Worm (Caenorhabditis elegans) whole organism, late embryonic: ENCODE data around the gene srv-2.

Experiments used
- C38D4.7 ChIP-seq: fragments of 200-800 bp; sonication (Bioruptor generic); optimal IDR thresholded peaks from 2 replicates; lab custom pipeline; 2018; ENCODE audit warnings: mild to moderate bottlenecking, missing genetic modification characterization, moderate library complexity, missing compliant biosample characterization
- Y22D7AL.16 ChIP-seq: sonication (generic microtip); optimal IDR thresholded peaks from 2 replicates; lab custom pipeline; 2016; ENCODE audit warnings: missing genetic modification characterization, missing compliant biosample characterization
- ama-1 ChIP-seq: fragments of 150-350 bp; optimal IDR thresholded peaks from 2 replicates; lab custom pipeline; 2014
- ceh-14 ChIP-seq: sonication (generic microtip); optimal IDR thresholded peaks from 2 replicates; lab custom pipeline; 2016; ENCODE audit warnings: missing genotype, missing genetic modification characterization, missing compliant biosample characterization
- ceh-18 ChIP-seq: sonication (generic microtip); optimal IDR thresholded peaks from 2 replicates; lab custom pipeline; 2016; ENCODE audit warnings: missing genetic modification characterization, missing compliant biosample characterization
- ceh-19 ChIP-seq: fragments of 200-800 bp; sonication (Bioruptor generic); optimal IDR thresholded peaks from 2 replicates; lab custom pipeline; 2018; ENCODE audit warnings: mild to moderate bottlenecking, missing genetic modification characterization, missing compliant biosample characterization
- ceh-31 ChIP-seq: sonication (generic microtip); optimal IDR thresholded peaks from 2 replicates; lab custom pipeline; 2016; ENCODE audit warnings: missing genetic modification characterization, missing compliant biosample characterization
- ceh-34 ChIP-seq: sonication (generic microtip); optimal IDR thresholded peaks from 2 replicates; lab custom pipeline; 2016; ENCODE audit warnings: mild to moderate bottlenecking, missing genetic modification characterization, missing compliant biosample characterization
- ceh-6 ChIP-seq: fragments of 200-800 bp; sonication (Bioruptor generic); optimal IDR thresholded peaks from 2 replicates; lab custom pipeline; 2018; ENCODE audit warnings: mild to moderate bottlenecking, missing genetic modification characterization, missing compliant biosample characterization
- ceh-9 ChIP-seq: sonication (generic microtip); optimal IDR thresholded peaks from 2 replicates; lab custom pipeline; 2016; ENCODE audit warnings: mild to moderate bottlenecking, missing genetic modification characterization, inconsistent platforms, missing compliant biosample characterization
- che-1 ChIP-seq: sonication (generic microtip); optimal IDR thresholded peaks from 2 replicates; lab custom pipeline; 2016; ENCODE audit warnings: mild to moderate bottlenecking, missing genetic modification characterization, missing compliant biosample characterization
- fkh-10 ChIP-seq: fragments of 150-350 bp; optimal IDR thresholded peaks from 2 replicates; lab custom pipeline; 2014; ENCODE audit warnings: missing biosample characterization, missing genetic modification reagents, missing genetic modification characterization
- fkh-6 ChIP-seq: sonication (generic microtip); optimal IDR thresholded peaks from 2 replicates; lab custom pipeline; 2016; ENCODE audit warnings: missing genetic modification characterization, missing compliant biosample characterization
- hlh-30 ChIP-seq: sonication (generic microtip); optimal IDR thresholded peaks from 2 replicates; lab custom pipeline; 2017; ENCODE audit warnings: antibody characterized with exemption, missing genetic modification characterization, missing compliant biosample characterization; ENCODE audit not compliant: insufficient read depth
- hlh-6 ChIP-seq: sonication (generic microtip); optimal IDR thresholded peaks from 2 replicates; lab custom pipeline; 2016; ENCODE audit warnings: missing genotype, missing genetic modification characterization, missing compliant biosample characterization
- hlh-8 ChIP-seq: sonication (generic microtip); optimal IDR thresholded peaks from 2 replicates; lab custom pipeline; 2016; ENCODE audit warnings: missing genotype, missing genetic modification characterization, missing compliant biosample characterization
- lin-11 ChIP-seq: fragments of 200-800 bp; sonication (Bioruptor generic); optimal IDR thresholded peaks from 2 replicates; lab custom pipeline; 2018; ENCODE audit warnings: mild to moderate bottlenecking, missing genetic modification characterization, missing compliant biosample characterization
- madf-2 ChIP-seq: sonication (generic microtip); optimal IDR thresholded peaks from 2 replicates; lab custom pipeline; 2017; ENCODE audit warnings: missing genetic modification characterization, missing compliant biosample characterization
- mec-3 ChIP-seq: sonication (generic microtip); optimal IDR thresholded peaks from 2 replicates; lab custom pipeline; 2016; ENCODE audit warnings: borderline replicate concordance, missing genetic modification characterization, missing compliant biosample characterization
- nhr-11 ChIP-seq: fragments of 150-350 bp; optimal IDR thresholded peaks from 2 replicates; lab custom pipeline; 2014; ENCODE audit warnings: missing biosample characterization, missing genetic modification characterization
- nhr-232 ChIP-seq: sonication (generic microtip); optimal IDR thresholded peaks from 2 replicates; lab custom pipeline; 2016; ENCODE audit warnings: missing genetic modification characterization, missing compliant biosample characterization
- npax-4 ChIP-seq: sonication (generic microtip); optimal IDR thresholded peaks from 2 replicates; lab custom pipeline; 2016; ENCODE audit warnings: missing genetic modification characterization, missing compliant biosample characterization
- pha-4 ChIP-seq: fragments of 150-350 bp; optimal IDR thresholded peaks from 2 replicates; lab custom pipeline; 2018; ENCODE audit warnings: missing biosample characterization, missing genetic modification reagents, missing genetic modification characterization
- pqm-1 ChIP-seq: sonication (generic microtip); optimal IDR thresholded peaks from 2 replicates; lab custom pipeline; 2016; ENCODE audit warnings: missing genetic modification characterization, missing compliant biosample characterization
- ref-2 ChIP-seq: sonication (generic microtip); optimal IDR thresholded peaks from 2 replicates; lab custom pipeline; 2016; ENCODE audit warnings: missing genetic modification characterization, missing compliant biosample characterization
- rnt-1 ChIP-seq: sonication (generic microtip); optimal IDR thresholded peaks from 2 replicates; lab custom pipeline; 2016; ENCODE audit warnings: missing genetic modification characterization, missing compliant biosample characterization
- sdc-2 ChIP-seq: sonication (generic microtip); optimal IDR thresholded peaks from 2 replicates; lab custom pipeline; 2016; ENCODE audit warnings: missing genotype, missing genetic modification characterization, missing compliant biosample characterization
- syd-9 ChIP-seq: sonication (generic microtip); optimal IDR thresholded peaks from 2 replicates; lab custom pipeline; 2016; ENCODE audit warnings: mild to moderate bottlenecking, missing genetic modification characterization, moderate library complexity, missing compliant biosample characterization
- tbx-2 ChIP-seq: sonication (generic microtip); optimal IDR thresholded peaks from 2 replicates; lab custom pipeline; 2016; ENCODE audit warnings: missing genetic modification characterization, missing compliant biosample characterization
- tbx-7 ChIP-seq: sonication (generic microtip); optimal IDR thresholded peaks from 2 replicates; lab custom pipeline; 2016; ENCODE audit warnings: missing genotype, missing genetic modification characterization, missing compliant biosample characterization
- ttx-3 ChIP-seq: sonication (generic microtip); optimal IDR thresholded peaks from 2 replicates; lab custom pipeline; 2016; ENCODE audit warnings: missing genetic modification reagents, missing genetic modification characterization, missing compliant biosample characterization
- unc-3 ChIP-seq, 2 experiments: fragments of 200-800 bp in 1 of 2; sonication (Bioruptor generic) in 1 of 2; sonication (generic microtip) in 1 of 2; conservative IDR thresholded peaks in 1 of 2; optimal IDR thresholded peaks in 1 of 2; 2 replicates each; pipeline versions ENCODE4 v1.3.6 to Lab custom; 2016 to 2022; ENCODE audit warnings: missing compliant biosample characterization in 2 of 2, missing genetic modification characterization in 2 of 2, missing genetic modification reagents in 1 of 2
- unc-42 ChIP-seq: sonication (generic microtip); optimal IDR thresholded peaks from 2 replicates; lab custom pipeline; 2016; ENCODE audit warnings: missing genotype, missing genetic modification characterization, missing compliant biosample characterization
- ztf-16 ChIP-seq: sonication (generic microtip); optimal IDR thresholded peaks from 2 replicates; lab custom pipeline; 2017; ENCODE audit warnings: missing genetic modification characterization, missing compliant biosample characterization

srv-2 gene

ce11 chrII:10584036-10584435, 18.0 kb downstream of the srv-2 start, which contains the start of gene algn-9:
algn-9 (plus strand) TSS chrII:10584336.
- no peak for TF ChIP-seq ceh-18 (tag; lab: Kevin White, UChicago)
- TF ChIP-seq lin-11 (tag; lab: Kevin White, UChicago): no peak
- no peak for TF ChIP-seq madf-2 (tag; lab: Kevin White, UChicago)
- TF ChIP-seq ceh-9 (tag; lab: Kevin White, UChicago): no peak
- TF ChIP-seq ttx-3 (tag; lab: Kevin White, UChicago): no peak
- TF ChIP-seq tbx-2 (tag; lab: Kevin White, UChicago): no peak
- no peak for TF ChIP-seq ref-2 (tag; lab: Kevin White, UChicago)
- no peak for TF ChIP-seq npax-4 (tag; lab: Kevin White, UChicago)
- no peak for TF ChIP-seq hlh-8
- no peak for TF ChIP-seq pqm-1 (tag; lab: Kevin White, UChicago)
- TF ChIP-seq ceh-34 (tag; lab: Kevin White, UChicago): no peak
- TF ChIP-seq ama-1 (lab: Kevin White, UChicago): no peak
- no peak for TF ChIP-seq nhr-232 (tag; lab: Kevin White, UChicago)
- no peak for TF ChIP-seq hlh-6

ce11 chrII:10582318-10582717, 19.8 kb downstream of the srv-2 start, which contains the start of gene mrps-22:
mrps-22 (plus strand) TSS chrII:10582618.
- TF ChIP-seq hlh-30 (tag; lab: Kevin White, UChicago) (no peak), Y22D7AL.16 (no peak), fkh-10 (GFP tag; lab: Kevin White, UChicago) (no peak), C38D4.7 (GFP tag; lab: Kevin White, UChicago) (no peak), rnt-1 (tag; lab: Kevin White, UChicago) (no peak), unc-42 (no peak), mec-3 (tag; lab: Kevin White, UChicago) (no peak)

ce11 chrII:10580833-10581232, 21.3 kb downstream of the srv-2 start, which contains the start of gene dap-3:
dap-3 (plus strand) TSS chrII:10581133.
- no peak for TF ChIP-seq tbx-7
- TF ChIP-seq unc-3 (GFP tag; conservative IDR thresholded peaks at IDR 0.05; lab: Robert Waterston, UW): no peak
- no peak for TF ChIP-seq unc-3 (tag; optimal IDR thresholded peaks at IDR 0.05; lab: Kevin White, UChicago)
- TF ChIP-seq ceh-34 (tag; lab: Kevin White, UChicago): no peak
- TF ChIP-seq, all 69 proteins: peak for 0

- no peak for TF ChIP-seq sdc-2 (tag; lab: Kevin White, UChicago)
- TF ChIP-seq ceh-14 (tag; lab: Kevin White, UChicago): no peak
- no peak for TF ChIP-seq ztf-16 (tag; lab: Kevin White, UChicago)
- TF ChIP-seq C38D4.7 (GFP tag; lab: Kevin White, UChicago): no peak
- no peak for TF ChIP-seq syd-9 (tag; lab: Kevin White, UChicago)
- no peak for TF ChIP-seq ceh-6 (GFP tag; lab: Kevin White, UChicago)
- no peak for TF ChIP-seq nhr-11 (tag; lab: Kevin White, UChicago)
- no peak for TF ChIP-seq ceh-31 (tag; lab: Kevin White, UChicago)
- no peak for TF ChIP-seq che-1 (tag; lab: Kevin White, UChicago)
- TF ChIP-seq fkh-10 (GFP tag; lab: Kevin White, UChicago): no peak
- no peak for TF ChIP-seq pha-4 (tag; lab: Kevin White, UChicago)
- TF ChIP-seq unc-42: no peak
Measured at ce11 chrII:10579655-10580054, 22.4 kb downstream of the srv-2 start, which contains the start of gene dohh-1. dohh-1 (plus strand) TSS chrII:10579955.

ce11 chrII:10578843-10579430, 23.1 kb downstream of the srv-2 start, which contains the start of gene rpb-6:
rpb-6 (plus strand) TSS chrII:10579380.
- TF ChIP-seq lin-11 (tag; lab: Kevin White, UChicago) (no peak), fkh-6 (no peak), ztf-16 (tag; lab: Kevin White, UChicago) (no peak), pqm-1 (tag; lab: Kevin White, UChicago) (no peak), ceh-19 (GFP tag; lab: Kevin White, UChicago) (no peak), tbx-2 (tag; lab: Kevin White, UChicago) (no peak), hlh-8 (no peak)
